Worm (Caenorhabditis elegans): ENCODE data around the gene pigx-1.

pigx-1 gene

DNA sequence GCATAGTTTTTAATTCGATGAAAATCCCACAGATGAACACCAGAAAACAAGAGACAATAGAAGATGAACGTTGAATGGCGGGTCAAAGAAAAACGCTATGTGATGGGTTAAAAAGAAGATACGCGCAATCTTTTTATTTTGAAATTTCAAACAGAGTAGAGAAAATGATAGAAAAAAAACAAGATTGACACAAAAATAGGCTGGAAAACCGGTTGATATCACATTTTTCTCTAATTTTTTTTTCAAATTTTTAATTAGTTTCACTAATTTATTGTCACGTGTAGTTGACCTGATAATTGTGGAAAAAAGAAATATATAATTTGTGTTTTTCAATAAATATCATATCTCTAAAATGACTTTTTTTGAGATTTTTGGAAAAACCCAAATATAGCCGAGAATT, 27.3 kb upstream of the pigx-1 start, which contains the start of gene C05D9.9 (continued):
- no peak for TF ChIP-seq sox-4 (tag; optimal IDR thresholded peaks at IDR 0.05)
- peak; percentile 56 for TF ChIP-seq nhr-85 (tag)
- TF ChIP-seq blmp-1 (tag; optimal IDR thresholded peaks at IDR 0.05) = no peak
- no peak for TF ChIP-seq mab-9 (GFP tag; IDR thresholded peaks at IDR 0.05)
- TF ChIP-seq mdl-1 (tag; optimal IDR thresholded peaks at IDR 0.05) = no peak

DNA sequence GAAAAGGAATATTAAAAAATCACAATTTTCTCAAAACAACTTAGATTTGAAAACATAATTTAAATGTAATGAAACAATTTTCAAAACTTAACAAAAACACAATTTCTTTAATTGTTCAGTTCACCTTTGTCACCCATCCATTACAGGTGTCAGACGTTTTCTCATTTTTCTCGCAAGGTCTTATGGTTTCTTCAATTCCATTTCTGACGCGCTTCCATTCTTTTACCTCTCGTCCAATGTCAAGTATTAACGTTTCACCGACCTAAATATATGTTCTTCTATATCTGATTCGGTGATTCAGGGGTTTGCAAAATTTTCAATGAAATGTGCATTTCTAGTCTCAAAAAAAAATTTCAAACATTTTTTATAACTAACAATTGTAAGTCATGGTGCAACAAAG, 26.7 kb upstream of the pigx-1 start:
- TF ChIP-seq lin-14 (GFP tag; optimal IDR thresholded peaks at IDR 0.05) = peak; percentile 36
- TF ChIP-seq nhr-85 (tag) = peak; percentile 76
- TF ChIP-seq ztf-4 (tag; optimal IDR thresholded peaks at IDR 0.05) = no peak
- TF ChIP-seq swsn-7 (tag; optimal IDR thresholded peaks at IDR 0.05) = no peak
- TF ChIP-seq blmp-1 (tag; optimal IDR thresholded peaks at IDR 0.05) = peak; percentile 58
- TF ChIP-seq nhr-71 (tag; optimal IDR thresholded peaks at IDR 0.05) = peak; percentile 9
- no peak for TF ChIP-seq ztf-11 (tag; optimal IDR thresholded peaks at IDR 0.05)
- TF ChIP-seq lin-35 (GFP tag; optimal IDR thresholded peaks at IDR 0.05) = peak in 1 of 2 experiments; percentile 17
- no peak for TF ChIP-seq zip-4 (GFP tag; optimal IDR thresholded peaks at IDR 0.05)
- TF ChIP-seq tlp-1 (tag; optimal IDR thresholded peaks at IDR 0.05) = no peak
- no peak for TF ChIP-seq xbp-1 (tag; optimal IDR thresholded peaks at IDR 0.05)
- TF ChIP-seq nhr-12 (tag; optimal IDR thresholded peaks at IDR 0.05) = no peak
- TF ChIP-seq snu-23 (GFP tag; optimal IDR thresholded peaks at IDR 0.05) = peak; percentile 41

DNA sequence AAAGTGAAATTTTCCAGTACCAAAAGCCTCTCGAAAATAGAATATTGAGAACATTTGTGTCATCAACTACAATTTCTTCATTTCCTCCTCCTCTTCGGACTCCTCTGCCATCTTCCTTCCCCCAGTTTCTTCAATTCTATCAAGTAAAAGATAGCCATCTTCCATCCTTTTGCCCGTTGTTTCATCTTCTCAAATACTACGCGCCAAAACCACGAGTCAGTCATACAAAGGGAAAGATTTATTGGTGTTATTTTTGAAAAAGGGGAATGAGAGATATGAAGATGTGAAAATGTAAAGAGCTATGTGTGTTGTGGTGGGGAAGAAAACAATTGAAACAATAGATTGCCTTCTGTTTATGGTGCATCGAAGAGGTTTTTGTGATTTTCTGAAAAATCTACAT, 25.4 kb upstream of the pigx-1 start:
- no peak for TF ChIP-seq zag-1 (tag; optimal IDR thresholded peaks at IDR 0.05)
- TF ChIP-seq lin-14 (GFP tag; optimal IDR thresholded peaks at IDR 0.05) = peak; percentile 88
- TF ChIP-seq nhr-71 (tag; optimal IDR thresholded peaks at IDR 0.05) = peak; percentile 66
- TF ChIP-seq elt-3 (tag; optimal IDR thresholded peaks at IDR 0.05) = peak in 1 of 6 experiments; percentile 55
- TF ChIP-seq dsc-1 (tag; optimal IDR thresholded peaks at IDR 0.05) = no peak
- TF ChIP-seq blmp-1 (tag; optimal IDR thresholded peaks at IDR 0.05) = peak; percentile 55
- TF ChIP-seq lin-35 (GFP tag; optimal IDR thresholded peaks at IDR 0.05) = peak in 1 of 2 experiments; percentile 41
- peak; percentile 77 for TF ChIP-seq nhr-85 (tag)
- peak; percentile 30 for TF ChIP-seq lir-3 (tag; optimal IDR thresholded peaks at IDR 0.05; ENCODE audit: poor library complexity)
- TF ChIP-seq lsy-2 (tag; optimal IDR thresholded peaks at IDR 0.05) = peak in 1 of 2 experiments; percentile 64
- TF ChIP-seq fos-1 (tag; optimal IDR thresholded peaks at IDR 0.05) = peak; percentile 39
- TF ChIP-seq fkh-8 (tag; optimal IDR thresholded peaks at IDR 0.05) = no peak
- TF ChIP-seq snu-23 (GFP tag; optimal IDR thresholded peaks at IDR 0.05) = peak; percentile 68
- peak; percentile 60 for TF ChIP-seq mep-1 (tag; optimal IDR thresholded peaks at IDR 0.05)
- TF ChIP-seq mab-9 (GFP tag; IDR thresholded peaks at IDR 0.05) = no peak
- TF ChIP-seq rnt-1 (tag; optimal IDR thresholded peaks at IDR 0.05) = peak; percentile 59
- peak; percentile 58 for TF ChIP-seq C16A3.4 (tag; optimal IDR thresholded peaks at IDR 0.05)
- no peak for TF ChIP-seq pqm-1 (tag; optimal IDR thresholded peaks at IDR 0.05)
- TF ChIP-seq nhr-20 (tag; optimal IDR thresholded peaks at IDR 0.05) = peak; percentile 25
- TF ChIP-seq ces-1 (GFP tag; optimal IDR thresholded peaks at IDR 0.05) = no peak
- TF ChIP-seq pag-3 (tag; optimal IDR thresholded peaks at IDR 0.05; ENCODE audit: borderline replicate concordance, insufficient read depth) = peak; percentile 61
- peak in 1 of 3 experiments; percentile 25 for TF ChIP-seq dpl-1 (GFP tag; optimal IDR thresholded peaks at IDR 0.05)
- TF ChIP-seq vab-15 (tag; optimal IDR thresholded peaks at IDR 0.05) = peak; percentile 14
- peak; percentile 16 for TF ChIP-seq skn-1 (tag; optimal IDR thresholded peaks at IDR 0.05)
- TF ChIP-seq hlh-4 (tag; optimal IDR thresholded peaks at IDR 0.05) = no peak
- peak in 1 of 3 experiments; percentile 41 for TF ChIP-seq ceh-82 (tag; optimal IDR thresholded peaks at IDR 0.05)

DNA sequence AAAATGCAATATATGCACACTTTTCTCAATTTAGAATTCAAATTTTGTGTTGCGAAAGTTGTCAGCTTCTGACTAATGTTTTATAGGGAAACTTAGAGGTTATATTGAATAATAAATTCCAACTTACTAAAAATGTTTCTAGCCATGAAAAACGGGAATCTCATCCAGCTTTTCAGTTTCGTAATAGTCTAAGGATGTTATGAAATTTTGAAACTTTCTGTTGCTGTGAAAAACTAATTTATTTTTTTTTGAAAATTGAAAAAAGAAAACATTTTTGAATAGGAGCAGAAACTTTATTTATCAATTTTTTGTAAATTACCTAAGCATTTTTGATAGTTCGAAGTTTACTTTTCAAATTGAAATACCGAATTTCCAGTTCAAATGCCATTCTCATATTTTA, 24.8 kb upstream of the pigx-1 start:
- TF ChIP-seq skn-1 (tag; optimal IDR thresholded peaks at IDR 0.05) (peak; percentile 48), unc-130 (tag; optimal IDR thresholded peaks at IDR 0.05) (no peak), nhr-11 (tag; optimal IDR thresholded peaks at IDR 0.05) (no peak), nhr-77 (tag; optimal IDR thresholded peaks at IDR 0.05) (no peak), egl-13 (tag; optimal IDR thresholded peaks at IDR 0.05) (peak; percentile 33)

All from whole organism, L1 larva.